Worm (Caenorhabditis elegans) whole organism, L2 larva: Measurements from ENCODE around the gene col-148.

Experiments used
- Y55F3AM.14 ChIP-seq: fragments of 200-800 bp; sonication (Bioruptor generic); optimal IDR thresholded peaks from 2 replicates; lab custom pipeline; 2018; ENCODE audit warnings: mild to moderate bottlenecking, missing genetic modification characterization, missing compliant biosample characterization
- alr-1 ChIP-seq: fragments of 150-350 bp; optimal IDR thresholded peaks from 2 replicates; lab custom pipeline; 2014; ENCODE audit warnings: missing biosample characterization, missing genetic modification characterization
- ceh-82 ChIP-seq: fragments of 150-350 bp; optimal IDR thresholded peaks from 2 replicates; lab custom pipeline; 2014; ENCODE audit warnings: missing biosample characterization, missing genetic modification characterization
- lin-13 ChIP-seq: fragments of 150-350 bp; optimal IDR thresholded peaks from 2 replicates; lab custom pipeline; 2014; ENCODE audit warnings: missing biosample characterization, missing genetic modification reagents, missing genetic modification characterization
- lsy-2 ChIP-seq, 2 experiments: fragments of 150-350 bp in 1 of 2; sonication (generic microtip) in 1 of 2; optimal IDR thresholded peaks; 2 replicates each; lab custom pipeline; 2014 to 2017; ENCODE audit warnings: missing biosample characterization in 2 of 2, missing genetic modification characterization in 2 of 2
- mab-5 ChIP-seq: fragments of 150-350 bp; optimal IDR thresholded peaks from 2 replicates; lab custom pipeline; 2014; ENCODE audit warnings: missing biosample characterization, missing genetic modification characterization
- mdl-1 ChIP-seq, 2 experiments: fragments of 150-350 bp in 1 of 2; sonication (generic microtip) in 1 of 2; optimal IDR thresholded peaks; 2 replicates each; lab custom pipeline; 2017; ENCODE audit warnings: missing biosample characterization in 2 of 2, missing genetic modification characterization in 2 of 2
- nhr-11 ChIP-seq: fragments of 150-350 bp; optimal IDR thresholded peaks from 2 replicates; lab custom pipeline; 2014; ENCODE audit warnings: missing biosample characterization, missing genetic modification characterization
- nhr-12 ChIP-seq: fragments of 150-350 bp; optimal IDR thresholded peaks from 2 replicates; lab custom pipeline; 2014; ENCODE audit warnings: missing biosample characterization, missing genetic modification characterization
- sma-3 ChIP-seq: sonication (generic microtip); optimal IDR thresholded peaks from 2 replicates; lab custom pipeline; 2016; ENCODE audit warnings: missing genetic modification reagents, missing genetic modification characterization, missing compliant biosample characterization
- unc-39 ChIP-seq: fragments of 150-350 bp; optimal IDR thresholded peaks from 2 replicates; lab custom pipeline; 2014; ENCODE audit warnings: missing biosample characterization, missing genetic modification characterization
- unc-62 ChIP-seq: fragments of 150-350 bp; optimal IDR thresholded peaks from 2 replicates; lab custom pipeline; 2014; ENCODE audit warnings: missing biosample characterization, missing genetic modification reagents, missing genetic modification characterization
- ztf-11 ChIP-seq: sonication (generic microtip); optimal IDR thresholded peaks from 2 replicates; lab custom pipeline; 2017; ENCODE audit warnings: missing biosample characterization, missing genetic modification characterization

ce11 chrV:10246967-10247366 is 5.4 kb downstream of the col-148 start:
- no peak for TF ChIP-seq nhr-12 (tag; lab: Kevin White, UChicago)
- TF ChIP-seq lin-13 (GFP tag; lab: Kevin White, UChicago): no peak
- TF ChIP-seq mdl-1 (tag; optimal IDR thresholded peaks at IDR 0.05; lab: Kevin White, UChicago): peak in 1 of 2 experiments; percentile 15
- no peak for TF ChIP-seq ceh-82 (tag; lab: Kevin White, UChicago)
- no peak for TF ChIP-seq unc-62 (GFP tag; lab: Kevin White, UChicago)
- no peak for TF ChIP-seq unc-39 (tag; lab: Kevin White, UChicago)
- TF ChIP-seq Y55F3AM.14 (GFP tag; lab: Kevin White, UChicago): no peak
- no peak for TF ChIP-seq ztf-11 (tag; lab: Kevin White, UChicago)
- no peak for TF ChIP-seq nhr-11 (tag; lab: Kevin White, UChicago)
- TF ChIP-seq sma-3 (GFP tag; lab: Kevin White, UChicago): no peak
- TF ChIP-seq alr-1 (tag; lab: Kevin White, UChicago): no peak
- TF ChIP-seq mab-5 (tag; lab: Kevin White, UChicago): no peak
- no peak for TF ChIP-seq lsy-2 (tag; optimal IDR thresholded peaks at IDR 0.05; lab: Kevin White, UChicago)
